Worm (Caenorhabditis elegans): Measurements from ENCODE around the gene flr-4.

The flr-4 gene

DNA sequence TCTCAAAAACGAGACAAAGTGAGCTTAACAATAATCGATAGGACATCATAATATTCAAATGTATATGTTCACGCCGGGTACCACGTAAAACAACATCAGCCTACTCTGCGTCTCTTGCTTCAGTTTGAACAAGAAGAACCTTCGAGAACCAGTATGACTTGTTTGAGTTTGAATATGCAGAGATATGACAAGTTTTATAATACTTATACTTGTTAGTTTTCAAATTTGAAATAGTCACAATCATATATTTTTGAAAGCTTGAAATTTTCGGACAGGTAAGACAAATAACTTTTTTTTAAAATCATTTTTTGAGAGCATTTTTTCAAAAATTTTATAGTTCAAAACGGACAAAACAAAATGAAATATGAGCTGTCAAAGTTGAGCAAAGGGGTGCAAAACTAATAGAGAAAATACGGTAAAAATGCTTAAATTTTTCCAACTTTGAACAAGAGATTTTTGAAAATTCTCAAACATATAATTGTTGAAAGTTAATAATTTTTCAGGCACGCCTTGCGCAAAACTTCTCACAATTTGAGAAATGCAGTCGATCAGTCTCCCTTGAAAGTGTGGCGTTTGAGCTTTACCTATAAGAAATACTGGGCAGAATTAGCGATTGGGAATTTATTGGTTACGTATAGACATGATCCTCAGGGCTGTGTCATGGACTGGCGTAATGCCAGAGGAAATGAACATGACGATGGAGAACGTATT is 35.8 kb upstream of the flr-4 start, which contains the start of gene H03G16.1:
Gene H03G16.1, plus strand, starts transcription at position 661 of the 711 bp plus-strand sequence.
- TF ChIP-seq mls-2 (tag; optimal IDR thresholded peaks at IDR 0.05) (no peak), nhr-12 (tag; optimal IDR thresholded peaks at IDR 0.05) (no peak), ceh-43 (GFP tag; optimal IDR thresholded peaks at IDR 0.05) (no peak), elt-3 (tag; optimal IDR thresholded peaks at IDR 0.05) (no peak), mab-5 (tag; optimal IDR thresholded peaks at IDR 0.05) (no peak), zip-8 (tag; optimal IDR thresholded peaks at IDR 0.05) (no peak), lin-32 (GFP tag; optimal IDR thresholded peaks at IDR 0.05) (no peak), lin-13 (tag; optimal IDR thresholded peaks at IDR 0.05) (no peak), nhr-28 (tag; optimal IDR thresholded peaks at IDR 0.05) (no peak)

DNA sequence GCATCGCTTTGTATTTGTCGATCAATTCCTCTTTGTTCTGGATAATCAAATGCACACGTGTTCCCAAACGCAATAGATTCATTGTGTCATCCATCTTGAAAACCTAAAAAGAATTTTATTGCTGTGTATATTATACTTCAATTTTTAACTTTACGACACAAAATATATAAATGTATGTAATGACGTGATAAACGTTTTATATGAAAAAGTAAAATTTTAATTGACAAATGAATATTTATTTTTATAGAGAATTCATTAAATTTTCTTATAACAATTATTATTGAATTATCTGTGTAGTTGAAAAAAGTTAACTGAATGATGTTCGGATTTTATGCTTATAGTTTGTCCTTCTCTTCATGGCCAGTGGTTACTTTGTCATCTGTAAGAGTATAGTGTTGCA is 33.3 kb upstream of the flr-4 start, which contains the start of gene H03G16.7:
Gene H03G16.7, minus strand, starts transcription at position 101 of the 400 bp plus-strand sequence.
- no peak for TF ChIP-seq nhr-237 (tag; optimal IDR thresholded peaks at IDR 0.05)
- no peak for TF ChIP-seq ces-1 (GFP tag; optimal IDR thresholded peaks at IDR 0.05)
- no peak for TF ChIP-seq ceh-43 (GFP tag; optimal IDR thresholded peaks at IDR 0.05)
- no peak for TF ChIP-seq bed-3 (GFP tag; optimal IDR thresholded peaks at IDR 0.05)
- TF ChIP-seq unc-39 (tag; optimal IDR thresholded peaks at IDR 0.05) = no peak
- TF ChIP-seq ceh-39 (tag; optimal IDR thresholded peaks at IDR 0.05) = no peak
- no peak for TF ChIP-seq unc-62 (GFP tag; optimal IDR thresholded peaks at IDR 0.05)
- TF ChIP-seq nhr-12 (tag; optimal IDR thresholded peaks at IDR 0.05) = no peak
- no peak for TF ChIP-seq drap-1 (GFP tag; optimal IDR thresholded peaks at IDR 0.05)
- TF ChIP-seq tbx-8 (GFP tag; optimal IDR thresholded peaks at IDR 0.05) = no peak
- TF ChIP-seq ceh-83 (GFP tag; optimal IDR thresholded peaks at IDR 0.05) = no peak
- TF ChIP-seq mls-2 (tag; optimal IDR thresholded peaks at IDR 0.05) = no peak
- TF ChIP-seq hlh-1 (tag; optimal IDR thresholded peaks at IDR 0.05) = no peak
- no peak for TF ChIP-seq M03D4.4 (tag; optimal IDR thresholded peaks at IDR 0.05)
- TF ChIP-seq sem-2 (GFP tag; optimal IDR thresholded peaks at IDR 0.05) = no peak
- no peak for TF ChIP-seq elt-3 (tag; optimal IDR thresholded peaks at IDR 0.05)
- no peak for TF ChIP-seq lin-32 (GFP tag; optimal IDR thresholded peaks at IDR 0.05)
- TF ChIP-seq elt-1 (tag; optimal IDR thresholded peaks at IDR 0.05; ENCODE audit: borderline replicate concordance, insufficient read depth) = no peak

DNA sequence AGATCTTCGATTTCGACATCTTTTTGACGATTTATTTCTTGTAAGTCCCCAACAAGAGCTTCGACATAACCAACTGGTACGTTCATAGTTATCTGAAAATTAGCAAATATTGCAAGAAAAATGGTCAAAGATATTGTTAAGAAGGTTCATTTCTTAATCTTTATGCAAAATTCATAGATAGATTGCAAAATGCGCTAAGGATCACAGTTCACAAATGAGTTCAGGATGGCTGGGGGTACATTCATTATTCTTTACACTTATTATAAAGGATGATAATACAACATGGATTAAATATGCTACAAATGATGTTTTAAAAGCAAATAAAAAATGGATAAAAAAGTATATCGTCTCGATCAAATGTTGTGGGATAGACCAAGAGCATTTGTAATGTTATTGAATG is 32.5 kb upstream of the flr-4 start, which contains the start of gene H03G16.5:
Gene H03G16.5, minus strand, starts transcription at position 101 of the 400 bp plus-strand sequence.
- TF ChIP-seq mep-1 (tag; optimal IDR thresholded peaks at IDR 0.05) = no peak
- no peak for TF ChIP-seq nhr-237 (tag; optimal IDR thresholded peaks at IDR 0.05)
- no peak for TF ChIP-seq M03D4.4 (tag; optimal IDR thresholded peaks at IDR 0.05)
- TF ChIP-seq zip-8 (tag; optimal IDR thresholded peaks at IDR 0.05) = no peak
- TF ChIP-seq snpc-4 (tag; optimal IDR thresholded peaks at IDR 0.05) = no peak
- TF ChIP-seq drap-1 (GFP tag; optimal IDR thresholded peaks at IDR 0.05) = no peak
- no peak for TF ChIP-seq ztf-11 (tag; optimal IDR thresholded peaks at IDR 0.05)
- TF ChIP-seq unc-39 (tag; optimal IDR thresholded peaks at IDR 0.05) = no peak
- no peak for TF ChIP-seq ceh-39 (tag; optimal IDR thresholded peaks at IDR 0.05)
- TF ChIP-seq nhr-28 (tag; optimal IDR thresholded peaks at IDR 0.05) = no peak
- no peak for TF ChIP-seq elt-3 (tag; optimal IDR thresholded peaks at IDR 0.05)
- no peak for TF ChIP-seq elt-1 (tag; optimal IDR thresholded peaks at IDR 0.05; ENCODE audit: borderline replicate concordance, insufficient read depth)
- TF ChIP-seq sptf-1 (tag; optimal IDR thresholded peaks at IDR 0.05) = no peak
- no peak for TF ChIP-seq nhr-76 (tag; optimal IDR thresholded peaks at IDR 0.05)
- no peak for TF ChIP-seq bed-3 (GFP tag; optimal IDR thresholded peaks at IDR 0.05)

DNA sequence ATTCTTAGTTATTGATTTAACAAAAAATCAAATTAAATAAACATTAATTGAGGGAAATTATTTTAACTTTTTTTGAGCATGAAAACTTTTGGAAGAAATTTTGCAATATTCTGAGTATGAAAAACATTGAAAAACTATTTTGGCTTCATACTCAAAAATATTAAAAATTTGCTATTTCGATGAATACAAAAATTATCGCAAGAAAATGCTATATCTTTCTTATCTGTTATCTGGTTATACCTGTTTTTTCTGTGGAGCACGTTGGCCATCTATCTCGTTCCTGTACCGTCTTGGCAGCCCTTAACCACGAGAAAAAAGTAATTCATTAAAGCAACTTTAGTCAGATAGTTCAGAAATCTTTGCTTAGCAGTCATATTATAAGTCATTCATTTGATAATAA is 31.3 kb upstream of the flr-4 start:
- no peak for TF ChIP-seq unc-39 (tag; optimal IDR thresholded peaks at IDR 0.05)
- TF ChIP-seq nhr-28 (tag; optimal IDR thresholded peaks at IDR 0.05) = no peak
- TF ChIP-seq ceh-83 (GFP tag; optimal IDR thresholded peaks at IDR 0.05) = no peak
- TF ChIP-seq ztf-11 (tag; optimal IDR thresholded peaks at IDR 0.05) = no peak
- no peak for TF ChIP-seq tbx-8 (GFP tag; optimal IDR thresholded peaks at IDR 0.05)
- no peak for TF ChIP-seq bed-3 (GFP tag; optimal IDR thresholded peaks at IDR 0.05)
- TF ChIP-seq cnd-1 (tag; optimal IDR thresholded peaks at IDR 0.05) = no peak
- TF ChIP-seq sem-2 (GFP tag; optimal IDR thresholded peaks at IDR 0.05) = no peak
- TF ChIP-seq unc-62 (GFP tag; optimal IDR thresholded peaks at IDR 0.05) = no peak
- no peak for TF ChIP-seq elt-1 (tag; optimal IDR thresholded peaks at IDR 0.05; ENCODE audit: borderline replicate concordance, insufficient read depth)
- TF ChIP-seq pha-4 (tag; optimal IDR thresholded peaks at IDR 0.05) = no peak
- TF ChIP-seq elt-3 (tag; optimal IDR thresholded peaks at IDR 0.05) = no peak
- TF ChIP-seq mep-1 (tag; optimal IDR thresholded peaks at IDR 0.05) = no peak
- TF ChIP-seq snpc-4 (tag; optimal IDR thresholded peaks at IDR 0.05) = no peak
- no peak for TF ChIP-seq nhr-76 (tag; optimal IDR thresholded peaks at IDR 0.05)
- no peak for TF ChIP-seq ceh-43 (GFP tag; optimal IDR thresholded peaks at IDR 0.05)
- no peak for TF ChIP-seq ceh-39 (tag; optimal IDR thresholded peaks at IDR 0.05)
- no peak for TF ChIP-seq flh-1 (GFP tag; optimal IDR thresholded peaks at IDR 0.05)

Data from whole organism, mixed stage, embryonic.